Worm (Caenorhabditis elegans): Measurements from ENCODE around the gene ctbp-1.
A peak's percentile ranks its signal among the peaks of the same experiment; 100 is the strongest.

The ctbp-1 gene

ce11 chrX:5872153-5872552, 9.6 kb downstream of the ctbp-1 start:
- TF ChIP-seq R02D3.7 (tag; optimal IDR thresholded peaks at IDR 0.05) (no peak), F10B5.3 (tag; optimal IDR thresholded peaks at IDR 0.05) (no peak), cey-2 (tag; optimal IDR thresholded peaks at IDR 0.05; ENCODE audit: borderline replicate concordance, insufficient read depth) (no peak), set-16 (GFP tag; IDR thresholded peaks at IDR 0.05) (peak; percentile 26; the same call in 1 of the 2 replicates)

ce11 chrX:5875567-5875966, 13.1 kb downstream of the ctbp-1 start, which contains the start of gene F49E10.4:
Gene F49E10.4, plus strand, starts transcription at chrX:5875867.
- no peak for TF ChIP-seq zag-1 (tag; optimal IDR thresholded peaks at IDR 0.05)
- no peak for TF ChIP-seq lir-3 (tag; optimal IDR thresholded peaks at IDR 0.05)
- TF ChIP-seq zip-11 (GFP tag; IDR thresholded peaks at IDR 0.05), result no peak
- TF ChIP-seq ceh-32 (tag; optimal IDR thresholded peaks at IDR 0.05; ENCODE audit: poor library complexity), result no peak
- TF ChIP-seq hlh-30 (tag; optimal IDR thresholded peaks at IDR 0.05; ENCODE audit: insufficient read depth), result no peak

ce11 chrX:5877039-5877438, 14.5 kb downstream of the ctbp-1 start:
- no peak for TF ChIP-seq zfp-3 (GFP tag; conservative IDR thresholded peaks at IDR 0.05)
- TF ChIP-seq Y75B8A.6 (GFP tag; IDR thresholded peaks at IDR 0.05), result no peak
- no peak for TF ChIP-seq daf-16 (GFP tag; optimal IDR thresholded peaks at IDR 0.05)
- no peak for TF ChIP-seq daf-16 (tag; optimal IDR thresholded peaks at IDR 0.05)
- no peak for TF ChIP-seq snpc-1.2 (GFP tag; IDR thresholded peaks at IDR 0.05)
- no peak for TF ChIP-seq madf-5 (GFP tag; IDR thresholded peaks at IDR 0.05)
- no peak for TF ChIP-seq unc-39 (tag; optimal IDR thresholded peaks at IDR 0.05)
- TF ChIP-seq ces-1 (GFP tag; optimal IDR thresholded peaks at IDR 0.05), result peak; percentile 74
- no peak for TF ChIP-seq nhr-28 (tag; optimal IDR thresholded peaks at IDR 0.05)

- TF ChIP-seq nhr-42 (GFP tag; IDR thresholded peaks at IDR 0.05) (no peak), jun-1 (tag; optimal IDR thresholded peaks at IDR 0.05) (no peak), daf-12 (tag; optimal IDR thresholded peaks at IDR 0.05) (no peak), ces-1 (GFP tag; optimal IDR thresholded peaks at IDR 0.05) (peak; percentile 30)
Measured at ce11 chrX:5885565-5885964, 23.1 kb downstream of the ctbp-1 start, which contains the start of gene flp-7. Gene flp-7, plus strand, starts transcription at chrX:5885865.

ce11 chrX:5890080-5890479, 27.6 kb downstream of the ctbp-1 start, which contains the start of gene F49E10.2:
Gene F49E10.2, plus strand, starts transcription at chrX:5890380.
- TF ChIP-seq nhr-77 (tag; optimal IDR thresholded peaks at IDR 0.05) (no peak), D1046.2 (GFP tag; IDR thresholded peaks at IDR 0.05) (no peak), Y75B8A.6 (GFP tag; IDR thresholded peaks at IDR 0.05) (no peak), Y48G9A.11 (GFP tag; IDR thresholded peaks at IDR 0.05) (no peak), lin-15B (tag; optimal IDR thresholded peaks at IDR 0.05) (no peak), dpl-1 (GFP tag; optimal IDR thresholded peaks at IDR 0.05) (no peak), egl-27 (tag; optimal IDR thresholded peaks at IDR 0.05) (no peak), snpc-4 (tag; optimal IDR thresholded peaks at IDR 0.05) (no peak), R02D3.7 (tag; optimal IDR thresholded peaks at IDR 0.05) (no peak), sdz-12 (GFP tag; optimal IDR thresholded peaks at IDR 0.05) (no peak), nhr-237 (tag; optimal IDR thresholded peaks at IDR 0.05) (no peak), lin-39 (tag; optimal IDR thresholded peaks at IDR 0.05) (no peak), ces-1 (GFP tag; optimal IDR thresholded peaks at IDR 0.05) (no peak), duxl-1 (tag; optimal IDR thresholded peaks at IDR 0.05; ENCODE audit: poor library complexity) (no peak), ctbp-1 (GFP tag; IDR thresholded peaks at IDR 0.05) (no peak), nhr-42 (GFP tag; IDR thresholded peaks at IDR 0.05) (no peak)

ce11 chrX:5896001-5896400, 33.5 kb downstream of the ctbp-1 start:
- TF ChIP-seq unc-62 (GFP tag; optimal IDR thresholded peaks at IDR 0.05 in 1 of 2) (peak in 1 of 2 experiments; percentile 96), unc-62 (tag; optimal IDR thresholded peaks at IDR 0.05) (no peak), ztf-7 (tag; optimal IDR thresholded peaks at IDR 0.05) (no peak), pqm-1 (tag; optimal IDR thresholded peaks at IDR 0.05) (no peak), ces-1 (GFP tag; optimal IDR thresholded peaks at IDR 0.05) (peak; percentile 37), ctbp-1 (GFP tag; IDR thresholded peaks at IDR 0.05) (peak; percentile 56; the same call in 1 of the 2 replicates), hmg-1.1 (GFP tag; IDR thresholded peaks at IDR 0.05) (0 out of 2 replicates have a peak, but pooled peaks have one; percentile 25), aha-1 (tag) (peak; percentile 66), fkh-10 (GFP tag; optimal IDR thresholded peaks at IDR 0.05) (peak; percentile 86), ceh-82 (tag; optimal IDR thresholded peaks at IDR 0.05) (no peak), rbr-2 (tag; optimal IDR thresholded peaks at IDR 0.05) (peak; percentile 7)
